Worm (Caenorhabditis elegans) whole organism, young adult: ENCODE results near the gene bud-13.

Source experiments
- B0019.2 ChIP-seq: fragments of 200-800 bp; sonication (Bioruptor generic); conservative IDR thresholded peaks from 2 replicates; pipeline ENCODE4 v1.3.6; 2022; ENCODE audit warnings: missing genetic modification reagents, missing genetic modification characterization, missing compliant biosample characterization
- B0261.1 ChIP-seq: sonication (generic microtip); optimal IDR thresholded peaks from 2 replicates; lab custom pipeline; 2016; ENCODE audit warnings: mild to moderate bottlenecking, missing genetic modification characterization, moderate library complexity, missing compliant biosample characterization
- C06A6.2 ChIP-seq: fragments of 200-800 bp; sonication (Bioruptor generic); conservative IDR thresholded peaks from 2 replicates; pipeline ENCODE4 v1.3.6; 2022; ENCODE audit warnings: missing genetic modification characterization, missing compliant biosample characterization
- C17E4.6 ChIP-seq: fragments of 200-800 bp; sonication (Bioruptor generic); IDR thresholded peaks from 2 replicates; pipeline ENCODE4 v1.3.6; 2022; ENCODE audit warnings: missing genetic modification reagents, missing genetic modification characterization, missing compliant biosample characterization
- F49E8.2 ChIP-seq: sonication (generic microtip); optimal IDR thresholded peaks from 3 replicates; lab custom pipeline; 2017; ENCODE audit warnings: missing genetic modification characterization, mild to moderate bottlenecking, missing compliant biosample characterization, antibody characterized with exemption, moderate library complexity; ENCODE audit not compliant: insufficient read depth
- F55B11.4 ChIP-seq: sonication (generic microtip); optimal IDR thresholded peaks from 2 replicates; lab custom pipeline; 2016; ENCODE audit warnings: missing compliant biosample characterization, missing genetic modification characterization, borderline replicate concordance; ENCODE audit not compliant: insufficient read depth
- F57A8.1 ChIP-seq: fragments of 200-800 bp; sonication (Bioruptor generic); optimal IDR thresholded peaks from 2 replicates; lab custom pipeline; 2018; ENCODE audit warnings: mild to moderate bottlenecking, missing genetic modification characterization, moderate library complexity, missing compliant biosample characterization
- K11D2.4 ChIP-seq: fragments of 200-800 bp; sonication (Bioruptor generic); IDR thresholded peaks from 2 replicates; pipeline ENCODE4 v1.3.6; 2022; ENCODE audit warnings: missing genetic modification reagents, missing genetic modification characterization, missing compliant biosample characterization
- T26A5.8 ChIP-seq: sonication (generic microtip); optimal IDR thresholded peaks from 2 replicates; lab custom pipeline; 2016; ENCODE audit warnings: missing genetic modification characterization, missing compliant biosample characterization
- Y53F4B.3 ChIP-seq: fragments of 200-800 bp; sonication (Bioruptor generic); IDR thresholded peaks from 2 replicates; pipeline ENCODE4 v1.3.6; 2022; ENCODE audit warnings: missing genetic modification reagents, missing genetic modification characterization, missing compliant biosample characterization
- ama-1 ChIP-seq, 3 experiments: fragments of 150-350 bp in 1 of 3; sonication (generic microtip) in 2 of 3; optimal IDR thresholded peaks; 2 replicates each; lab custom pipeline; 2014 to 2018; ENCODE audit warnings: missing biosample characterization in 2 of 3, missing genetic modification characterization in 2 of 3, missing genetic modification reagents in 2 of 3
- aptf-3 ChIP-seq: fragments of 200-800 bp; sonication (Bioruptor generic); IDR thresholded peaks from 2 replicates; pipeline ENCODE4 v1.3.6; 2022; ENCODE audit warnings: missing genetic modification characterization, missing compliant biosample characterization
- attf-5 ChIP-seq: fragments of 200-800 bp; sonication (Bioruptor generic); optimal IDR thresholded peaks from 2 replicates; lab custom pipeline; 2018; ENCODE audit warnings: mild to moderate bottlenecking, missing genetic modification characterization, missing compliant biosample characterization
- ccch-3 ChIP-seq: fragments of 200-800 bp; sonication (Bioruptor generic); optimal IDR thresholded peaks from 2 replicates; lab custom pipeline; 2018; ENCODE audit warnings: mild to moderate bottlenecking, missing genetic modification characterization, missing compliant biosample characterization
- ceh-100 ChIP-seq: fragments of 200-800 bp; sonication (Bioruptor generic); IDR thresholded peaks from 2 replicates; pipeline ENCODE4 v1.3.6; 2022; ENCODE audit warnings: missing genetic modification reagents, missing genetic modification characterization, missing compliant biosample characterization
- ceh-27 ChIP-seq: fragments of 200-800 bp; sonication (Bioruptor generic); optimal IDR thresholded peaks from 2 replicates; lab custom pipeline; 2018; ENCODE audit warnings: mild to moderate bottlenecking, missing genetic modification characterization, moderate library complexity, missing compliant biosample characterization
- ceh-79 ChIP-seq: sonication (generic microtip); optimal IDR thresholded peaks from 2 replicates; lab custom pipeline; 2017; ENCODE audit warnings: mild to moderate bottlenecking, missing genetic modification characterization, missing compliant biosample characterization
- ceh-91 ChIP-seq: fragments of 200-800 bp; sonication (Bioruptor generic); IDR thresholded peaks from 2 replicates; pipeline ENCODE4 v1.3.6; 2022; ENCODE audit warnings: missing genetic modification reagents, missing genetic modification characterization, missing compliant biosample characterization
- chd-7 ChIP-seq: sonication (generic microtip); optimal IDR thresholded peaks from 2 replicates; lab custom pipeline; 2016; ENCODE audit warnings: mild to moderate bottlenecking, missing genetic modification characterization, moderate library complexity, missing compliant biosample characterization
- efl-1 ChIP-seq: fragments of 150-350 bp; optimal IDR thresholded peaks from 2 replicates; lab custom pipeline; 2014; ENCODE audit warnings: missing biosample characterization, missing genetic modification reagents, missing genetic modification characterization
- egrh-3 ChIP-seq: fragments of 200-800 bp; sonication (Bioruptor generic); IDR thresholded peaks from 2 replicates; pipeline ENCODE4 v1.3.6; 2022; ENCODE audit warnings: missing genetic modification reagents, missing genetic modification characterization, missing compliant biosample characterization
- ekl-4 ChIP-seq: fragments of 200-800 bp; sonication (Bioruptor generic); IDR thresholded peaks from 2 replicates; pipeline ENCODE4 v1.3.6; 2022; ENCODE audit warnings: missing genetic modification reagents, missing genetic modification characterization, missing compliant biosample characterization
- him-1 ChIP-seq: sonication (generic microtip); optimal IDR thresholded peaks from 2 replicates; lab custom pipeline; 2016; ENCODE audit warnings: missing genotype, missing genetic modification reagents, missing genetic modification characterization, missing compliant biosample characterization
- hlh-26 ChIP-seq: fragments of 200-800 bp; sonication (Bioruptor generic); conservative IDR thresholded peaks from 2 replicates; pipeline ENCODE4 v1.3.6; 2022; ENCODE audit warnings: missing genetic modification reagents, missing genetic modification characterization, missing compliant biosample characterization
- hmg-1.2 ChIP-seq: fragments of 200-800 bp; sonication (Bioruptor generic); IDR thresholded peaks from 2 replicates; pipeline ENCODE4 v1.3.6; 2022; ENCODE audit warnings: missing genetic modification reagents, missing genetic modification characterization, missing compliant biosample characterization
- lin-26 ChIP-seq: fragments of 200-800 bp; sonication (Bioruptor generic); IDR thresholded peaks from 2 replicates; pipeline ENCODE4 v1.3.6; 2022; ENCODE audit warnings: missing genetic modification reagents, missing genetic modification characterization, missing compliant biosample characterization
- lir-1 ChIP-seq: fragments of 200-800 bp; sonication (Bioruptor generic); conservative IDR thresholded peaks from 2 replicates; pipeline ENCODE4 v1.3.6; 2022; ENCODE audit warnings: missing genetic modification reagents, missing genetic modification characterization, missing compliant biosample characterization
- lsy-27 ChIP-seq: sonication (generic microtip); optimal IDR thresholded peaks from 2 replicates; lab custom pipeline; 2017; ENCODE audit warnings: missing genetic modification characterization, mild to moderate bottlenecking, missing compliant biosample characterization, antibody characterized with exemption, missing genotype, borderline replicate concordance; ENCODE audit not compliant: insufficient read depth
- madf-10 ChIP-seq: sonication (generic microtip); optimal IDR thresholded peaks from 2 replicates; lab custom pipeline; 2016; ENCODE audit warnings: mild to moderate bottlenecking, missing genetic modification characterization, missing compliant biosample characterization
- madf-8 ChIP-seq: fragments of 200-800 bp; sonication (Bioruptor generic); conservative IDR thresholded peaks from 2 replicates; pipeline ENCODE4 v1.3.6; 2022; ENCODE audit warnings: missing genetic modification reagents, missing genetic modification characterization, missing compliant biosample characterization
- mcd-1 ChIP-seq: fragments of 200-800 bp; sonication (Bioruptor generic); IDR thresholded peaks from 2 replicates; pipeline ENCODE4 v1.3.6; 2022; ENCODE audit warnings: missing genetic modification reagents, missing genetic modification characterization, missing compliant biosample characterization
- nfya-1 ChIP-seq: sonication (generic microtip); optimal IDR thresholded peaks from 2 replicates; lab custom pipeline; 2017; ENCODE audit warnings: antibody characterized with exemption, missing compliant biosample characterization, missing genetic modification characterization, borderline replicate concordance; ENCODE audit not compliant: insufficient read depth
- nfyb-1 ChIP-seq: fragments of 200-800 bp; sonication (Bioruptor generic); IDR thresholded peaks from 2 replicates; pipeline ENCODE4 v1.3.6; 2022; ENCODE audit warnings: missing genetic modification reagents, missing genetic modification characterization, missing compliant biosample characterization
- pbrm-1 ChIP-seq: fragments of 200-800 bp; sonication (Bioruptor generic); IDR thresholded peaks from 2 replicates; pipeline ENCODE4 v1.3.6; 2022; ENCODE audit warnings: missing genetic modification reagents, missing genetic modification characterization, missing compliant biosample characterization
- rcor-1 ChIP-seq: fragments of 200-800 bp; sonication (Bioruptor generic); IDR thresholded peaks from 2 replicates; pipeline ENCODE4 v1.3.6; 2022; ENCODE audit warnings: missing genetic modification reagents, missing genetic modification characterization, missing compliant biosample characterization
- sea-2 ChIP-seq: fragments of 200-800 bp; sonication (Bioruptor generic); IDR thresholded peaks from 2 replicates; pipeline ENCODE4 v1.3.6; 2022; ENCODE audit warnings: missing genetic modification characterization, missing compliant biosample characterization
- tbp1 ChIP-seq: fragments of 200-800 bp; sonication (Bioruptor generic); optimal IDR thresholded peaks from 2 replicates; lab custom pipeline; 2018; ENCODE audit warnings: mild to moderate bottlenecking, missing genetic modification characterization, missing compliant biosample characterization
- tlf-1 ChIP-seq: fragments of 200-800 bp; sonication (Bioruptor generic); optimal IDR thresholded peaks from 2 replicates; lab custom pipeline; 2018; ENCODE audit warnings: mild to moderate bottlenecking, missing genetic modification characterization, missing compliant biosample characterization
- zim-3 ChIP-seq: sonication (generic microtip); optimal IDR thresholded peaks from 2 replicates; lab custom pipeline; 2017; ENCODE audit warnings: mild to moderate bottlenecking, missing genetic modification characterization, moderate library complexity, missing compliant biosample characterization
- ztf-3 ChIP-seq: fragments of 200-800 bp; sonication (Bioruptor generic); optimal IDR thresholded peaks from 2 replicates; lab custom pipeline; 2018; ENCODE audit warnings: mild to moderate bottlenecking, missing genetic modification characterization, missing compliant biosample characterization
- ztf-6 ChIP-seq: fragments of 200-800 bp; sonication (Bioruptor generic); IDR thresholded peaks from 2 replicates; pipeline ENCODE4 v1.3.6; 2022; ENCODE audit warnings: missing genetic modification reagents, missing genetic modification characterization, missing compliant biosample characterization

The bud-13 gene

DNA sequence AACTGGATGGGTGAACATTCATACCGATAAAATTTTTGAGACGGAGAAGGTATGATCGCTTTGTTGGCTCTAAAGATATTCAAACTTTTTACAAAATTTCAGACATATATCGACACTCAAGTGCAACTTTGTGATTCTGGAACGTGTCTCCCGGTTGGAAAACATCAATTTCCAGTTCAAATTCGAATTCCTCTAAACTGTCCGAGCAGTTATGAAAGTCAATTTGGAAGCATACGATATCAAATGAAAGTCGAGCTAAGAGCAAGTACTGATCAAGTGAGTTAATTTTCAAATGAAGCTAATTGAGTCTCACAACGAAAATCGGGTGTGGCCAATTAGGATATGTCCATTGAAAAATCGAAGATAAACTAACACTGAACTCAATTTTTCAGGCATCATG is 33.1 kb downstream of the bud-13 start:
- TF ChIP-seq Y53F4B.3 (no peak), efl-1 (GFP tag; lab: Kevin White, UChicago) (no peak), rcor-1 (GFP tag; lab: Robert Waterston, UW) (no peak), ztf-3 (GFP tag; lab: Kevin White, UChicago) (no peak), ceh-100 (GFP tag; lab: Robert Waterston, UW) (no peak), lir-1 (no peak), mcd-1 (GFP tag; lab: Robert Waterston, UW) (no peak), B0019.2 (no peak), egrh-3 (GFP tag; lab: Robert Waterston, UW) (no peak), zim-3 (tag; lab: Kevin White, UChicago) (no peak), lin-26 (GFP tag; lab: Robert Waterston, UW) (no peak), ccch-3 (GFP tag; lab: Kevin White, UChicago) (no peak), F57A8.1 (GFP tag; lab: Kevin White, UChicago) (no peak)
- TF ChIP-seq, all 124 proteins: peak for 0

DNA sequence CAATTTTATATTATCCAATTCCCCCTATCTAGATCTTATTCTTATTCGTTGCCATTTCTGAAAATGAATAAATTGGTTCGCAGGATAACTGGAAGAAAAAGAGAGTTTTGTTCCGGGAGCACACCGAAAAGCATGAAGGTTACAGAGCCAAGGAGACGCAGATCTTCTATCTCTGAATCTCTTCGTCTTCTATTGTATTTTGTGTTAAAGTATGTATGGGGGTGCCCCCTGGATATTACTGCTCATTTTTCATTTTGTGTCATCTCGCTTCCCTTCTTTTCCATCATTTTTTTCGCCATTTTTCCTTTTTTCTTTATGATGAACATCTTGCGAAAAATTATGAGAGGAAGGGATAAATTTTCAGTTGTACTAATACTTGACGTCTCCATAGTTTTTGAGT is 33.8 kb downstream of the bud-13 start:
- TF ChIP-seq ceh-100 (GFP tag; lab: Robert Waterston, UW) (no peak), pbrm-1 (no peak), sea-2 (no peak), B0261.1 (tag; lab: Kevin White, UChicago) (no peak)

DNA sequence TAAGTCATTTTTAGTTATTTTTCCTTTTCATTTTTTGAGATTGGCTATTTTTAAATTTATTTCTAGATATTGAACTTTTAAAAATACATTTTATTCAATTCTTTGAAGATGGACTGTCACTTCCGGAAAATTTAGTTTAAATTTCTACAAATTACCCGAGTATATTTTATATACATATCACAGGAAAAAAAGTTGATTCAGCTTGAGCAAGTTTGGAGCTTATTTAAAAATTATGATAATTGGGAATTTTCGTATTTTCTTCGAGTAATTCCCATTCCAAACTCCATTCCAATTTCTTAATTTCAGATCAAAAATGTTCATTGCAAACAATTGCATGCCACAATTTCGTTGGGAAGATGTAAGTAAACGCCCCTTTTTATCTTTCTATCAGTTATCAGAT is 37.8 kb downstream of the bud-13 start, which contains the start of gene arrd-15:
Gene arrd-15, plus strand, starts transcription at position 301 of the 400 bp plus-strand sequence.
- TF ChIP-seq attf-5 (GFP tag; lab: Kevin White, UChicago) (no peak), lsy-27 (tag; lab: Kevin White, UChicago) (no peak), hmg-1.2 (GFP tag; lab: Robert Waterston, UW) (no peak), F49E8.2 (no peak), K11D2.4 (GFP tag; lab: Robert Waterston, UW) (no peak), ceh-91 (no peak), C17E4.6 (GFP tag; lab: Robert Waterston, UW) (no peak), tbp1 (GFP tag; lab: Kevin White, UChicago) (no peak), aptf-3 (GFP tag; lab: Robert Waterston, UW) (no peak), F55B11.4 (no peak), nfyb-1 (GFP tag; lab: Robert Waterston, UW) (no peak), zim-3 (tag; lab: Kevin White, UChicago) (no peak), chd-7 (tag; lab: Kevin White, UChicago) (no peak), him-1 (tag; lab: Kevin White, UChicago) (no peak), madf-10 (tag; lab: Kevin White, UChicago) (no peak), T26A5.8 (no peak)

DNA sequence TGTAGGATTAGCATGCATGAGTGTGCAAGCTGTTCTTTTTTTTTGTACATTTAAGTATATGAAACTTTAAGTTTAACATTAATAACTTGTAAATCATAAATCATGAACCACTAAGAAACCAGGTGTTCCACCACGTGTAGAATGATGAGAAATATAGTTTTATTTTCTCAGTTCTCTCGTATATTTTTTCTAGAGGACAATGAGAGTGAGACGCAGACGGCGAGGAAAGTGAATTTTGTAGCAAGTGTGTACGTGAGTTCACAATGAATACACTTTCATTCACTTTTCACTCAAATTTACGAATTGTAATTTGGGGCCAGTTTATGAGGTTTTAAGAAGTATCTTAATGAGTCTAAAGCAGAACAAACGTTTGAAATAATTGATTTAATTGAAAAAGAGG is 41.0 kb downstream of the bud-13 start:
- no peak for TF ChIP-seq hlh-26 (GFP tag; lab: Robert Waterston, UW)

DNA sequence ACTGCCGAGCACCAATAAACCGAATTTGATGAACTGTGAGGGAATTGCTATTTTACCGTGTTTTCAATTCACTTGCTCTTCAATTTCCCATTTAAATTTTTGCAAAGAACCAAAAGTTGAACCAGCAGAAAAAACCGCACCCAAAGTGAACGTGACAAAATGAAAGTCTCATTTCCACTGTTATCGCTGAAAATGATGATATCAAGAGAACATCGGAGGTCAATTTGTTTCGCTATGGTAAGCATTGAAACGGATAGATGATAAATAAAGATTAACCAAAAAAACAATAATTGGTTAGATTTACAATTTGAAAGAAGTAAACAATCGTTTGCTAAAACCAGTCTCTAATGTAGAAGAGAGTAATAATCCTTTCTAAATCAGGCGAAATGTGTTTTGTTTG is 42.0 kb downstream of the bud-13 start:
- no peak for TF ChIP-seq Y53F4B.3
- TF ChIP-seq ama-1 (optimal IDR thresholded peaks at IDR 0.05; lab: Kevin White, UChicago): no peak
- TF ChIP-seq ama-1 (GFP tag; optimal IDR thresholded peaks at IDR 0.05; lab: Kevin White, UChicago): no peak
- TF ChIP-seq mcd-1 (GFP tag; lab: Robert Waterston, UW): no peak
- no peak for TF ChIP-seq ceh-27 (GFP tag; lab: Kevin White, UChicago)
- no peak for TF ChIP-seq tlf-1 (GFP tag; lab: Kevin White, UChicago)
- TF ChIP-seq ekl-4 (GFP tag; lab: Robert Waterston, UW): no peak
- no peak for TF ChIP-seq lin-26 (GFP tag; lab: Robert Waterston, UW)
- no peak for TF ChIP-seq nfya-1 (tag; lab: Kevin White, UChicago)
- TF ChIP-seq ceh-79 (tag; lab: Kevin White, UChicago): no peak
- TF ChIP-seq him-1 (tag; lab: Kevin White, UChicago): no peak
- no peak for TF ChIP-seq ztf-6 (GFP tag; lab: Robert Waterston, UW)
- TF ChIP-seq K11D2.4 (GFP tag; lab: Robert Waterston, UW): no peak
- no peak for TF ChIP-seq B0261.1 (tag; lab: Kevin White, UChicago)
- TF ChIP-seq C06A6.2 (GFP tag; lab: Robert Waterston, UW): no peak
- TF ChIP-seq madf-8 (GFP tag; lab: Robert Waterston, UW): no peak
